ENCODE assay signal across 3 worm cellular contexts in the genomic region with DNA sequence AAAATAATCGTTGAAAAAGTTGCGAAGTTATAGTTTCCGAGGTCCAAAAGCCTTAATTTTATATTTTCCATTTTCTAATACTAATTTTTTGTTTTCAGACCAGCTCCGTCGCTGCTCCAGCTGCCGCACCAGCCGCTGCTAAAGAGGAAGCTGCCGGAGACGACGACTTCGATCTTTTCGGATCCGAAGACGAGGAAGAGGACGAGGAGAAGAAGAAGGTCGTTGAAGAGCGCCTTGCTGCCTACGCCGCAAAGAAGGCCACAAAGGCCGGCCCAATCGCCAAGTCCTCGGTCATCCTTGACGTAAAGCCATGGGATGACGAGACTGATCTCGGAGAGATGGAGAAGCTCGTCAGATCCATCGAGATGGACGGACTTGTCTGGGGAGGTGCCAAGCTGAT.
A peak's percentile ranks its signal among the peaks of the same experiment; 100 is the strongest.
TF ChIP-seq lines count a peak whose summit lies in the region.

No protein-coding gene starts in this region.

TF ChIP-seq in whole organism, L4 larva, 104 proteins besides CTCF, POLR2A, EP300 and RAD21:
- TF ChIP-seq Y48G9A.11 (GFP tag; IDR thresholded peaks at IDR 0.05; lab: Robert Waterston, UW) (peak; percentile 37; the same call in 1 of the 2 replicates), nhr-102 (tag; optimal IDR thresholded peaks at IDR 0.05; lab: Kevin White, UChicago) (no peak), tra-1 (GFP tag; IDR thresholded peaks at IDR 0.05; lab: Robert Waterston, UW) (0 out of 2 replicates have a peak, but pooled peaks have one; percentile 22), snpc-1.2 (GFP tag; IDR thresholded peaks at IDR 0.05; lab: Robert Waterston, UW) (peak; percentile 72), lim-7 (GFP tag; IDR thresholded peaks at IDR 0.05; lab: Robert Waterston, UW) (0 out of 2 replicates have a peak, but pooled peaks have one; percentile 14), unc-130 (GFP tag; optimal IDR thresholded peaks at IDR 0.05; lab: Kevin White, UChicago) (no peak), Y105C5A.15 (GFP tag; IDR thresholded peaks at IDR 0.05; lab: Robert Waterston, UW) (0 out of 2 replicates have a peak, but pooled peaks have one; percentile 9), Y75B8A.6 (GFP tag; IDR thresholded peaks at IDR 0.05; lab: Robert Waterston, UW) (0 out of 2 replicates have a peak, but pooled peaks have one; percentile 30), set-16 (GFP tag; IDR thresholded peaks at IDR 0.05; lab: Robert Waterston, UW) (peak; percentile 90), ztf-7 (tag; optimal IDR thresholded peaks at IDR 0.05; lab: Kevin White, UChicago) (no peak), egl-43 (GFP tag; IDR thresholded peaks at IDR 0.05; lab: Robert Waterston, UW) (peak; percentile 65), pha-4 (GFP tag; IDR thresholded peaks at IDR 0.05; lab: Robert Waterston, UW) (peak; percentile 46; the same call in 1 of the 2 replicates), pha-4 (tag; optimal IDR thresholded peaks at IDR 0.05; lab: Kevin White, UChicago) (no peak)

TF ChIP-seq in whole organism, midembryonic, 9 proteins besides CTCF, POLR2A, EP300 and RAD21:
- TF ChIP-seq flt-1 (GFP tag; IDR thresholded peaks at IDR 0.05; lab: Robert Waterston, UW): no peak
- peak; percentile 25; the same call in 1 of the 2 replicates for TF ChIP-seq tab-1 (GFP tag; IDR thresholded peaks at IDR 0.05; lab: Robert Waterston, UW)

TF ChIP-seq in whole organism, young adult, 124 proteins besides CTCF, POLR2A, EP300 and RAD21:
- TF ChIP-seq lin-54 (GFP tag; optimal IDR thresholded peaks at IDR 0.05; lab: Kevin White, UChicago): peak; percentile 1
- TF ChIP-seq chd-7 (tag; optimal IDR thresholded peaks at IDR 0.05; lab: Kevin White, UChicago): peak; percentile 22
- TF ChIP-seq fkh-3 (tag; optimal IDR thresholded peaks at IDR 0.05; lab: Kevin White, UChicago): peak; percentile 17
- TF ChIP-seq nhr-27 (tag; optimal IDR thresholded peaks at IDR 0.05; lab: Kevin White, UChicago): no peak
- no peak for TF ChIP-seq nfya-1 (tag; optimal IDR thresholded peaks at IDR 0.05; lab: Kevin White, UChicago; ENCODE audit: borderline replicate concordance, insufficient read depth)
- TF ChIP-seq attf-6 (GFP tag; IDR thresholded peaks at IDR 0.05; lab: Robert Waterston, UW): peak; percentile 82
- 0 out of 2 replicates have a peak, but pooled peaks have one; percentile 26 for TF ChIP-seq hsf-1 (GFP tag; IDR thresholded peaks at IDR 0.05; lab: Robert Waterston, UW)
- TF ChIP-seq ekl-4 (GFP tag; IDR thresholded peaks at IDR 0.05; lab: Robert Waterston, UW): peak; percentile 68; the same call in 1 of the 2 replicates
- peak; percentile 34; the same call in 1 of the 2 replicates for TF ChIP-seq mcd-1 (GFP tag; IDR thresholded peaks at IDR 0.05; lab: Robert Waterston, UW)
- TF ChIP-seq pbrm-1 (GFP tag; IDR thresholded peaks at IDR 0.05; lab: Robert Waterston, UW): 0 out of 2 replicates have a peak, but pooled peaks have one; percentile 9
- peak; percentile 10 for TF ChIP-seq snpc-3.4 (tag; optimal IDR thresholded peaks at IDR 0.05; lab: Kevin White, UChicago)
- TF ChIP-seq nfyb-1 (GFP tag; IDR thresholded peaks at IDR 0.05; lab: Robert Waterston, UW): no peak
- no peak for TF ChIP-seq ccch-3 (GFP tag; optimal IDR thresholded peaks at IDR 0.05; lab: Kevin White, UChicago)
- TF ChIP-seq egrh-3 (GFP tag; IDR thresholded peaks at IDR 0.05; lab: Robert Waterston, UW): peak; percentile 76
- peak; percentile 62; the same call in 1 of the 2 replicates for TF ChIP-seq lin-26 (GFP tag; IDR thresholded peaks at IDR 0.05; lab: Robert Waterston, UW)
- no peak for TF ChIP-seq zim-3 (tag; optimal IDR thresholded peaks at IDR 0.05; lab: Kevin White, UChicago)
- peak; percentile 66; the same call in 1 of the 2 replicates for TF ChIP-seq cebp-2 (GFP tag; IDR thresholded peaks at IDR 0.05; lab: Robert Waterston, UW)
- peak; percentile 86 for TF ChIP-seq zfh-2 (GFP tag; conservative IDR thresholded peaks at IDR 0.05; lab: Robert Waterston, UW)
- TF ChIP-seq nhr-120 (GFP tag; IDR thresholded peaks at IDR 0.05; lab: Robert Waterston, UW): 0 out of 2 replicates have a peak, but pooled peaks have one; percentile 13
- 0 out of 2 replicates have a peak, but pooled peaks have one; percentile 8 for TF ChIP-seq Y56A3A.18 (GFP tag; IDR thresholded peaks at IDR 0.05; lab: Robert Waterston, UW)
- TF ChIP-seq hmg-20 (GFP tag; IDR thresholded peaks at IDR 0.05; lab: Robert Waterston, UW): no peak
- peak; percentile 4 for TF ChIP-seq snpc-4 (GFP tag; optimal IDR thresholded peaks at IDR 0.05; lab: Kevin White, UChicago)
- peak in 2 of 4 experiments; percentile 4 to 42 for TF ChIP-seq snpc-4 (tag; optimal IDR thresholded peaks at IDR 0.05; lab: Kevin White, UChicago)

Comparison
In these comparisons a context has a peak if more than half of its experiments do, and no peak if none do; other contexts are left out.
1. Of the 7 proteins assayed by ChIP-seq in both whole organism, young adult and whole organism, L4 larva: peak only in whole organism, young adult: snpc-4; only in whole organism, L4 larva: none; in both: none; in neither: 5; mixed calls (peak in some experiments, not most) for 1.